Worm (Caenorhabditis elegans) whole organism, L3 larva: ENCODE results near the gene srh-295.

Source experiments
- R02D3.7 ChIP-seq: fragments of 150-350 bp; optimal IDR thresholded peaks from 2 replicates; lab custom pipeline; 2014; ENCODE audit warnings: missing biosample characterization, missing genetic modification characterization
- ZK546.5 ChIP-seq: sonication (generic microtip); optimal IDR thresholded peaks from 2 replicates; lab custom pipeline; 2017; ENCODE audit warnings: missing biosample characterization, missing genetic modification characterization
- aly-2 ChIP-seq: fragments of 150-350 bp; optimal IDR thresholded peaks from 2 replicates; lab custom pipeline; 2014; ENCODE audit warnings: missing biosample characterization, missing genetic modification characterization
- ceh-16 ChIP-seq: sonication (generic microtip); optimal IDR thresholded peaks from 2 replicates; lab custom pipeline; 2017; ENCODE audit warnings: missing biosample characterization, missing genetic modification characterization
- ceh-28 ChIP-seq: fragments of 150-350 bp; optimal IDR thresholded peaks from 2 replicates; lab custom pipeline; 2014; ENCODE audit warnings: missing biosample characterization, missing genetic modification reagents, missing genetic modification characterization
- ceh-82 ChIP-seq: fragments of 150-350 bp; optimal IDR thresholded peaks from 2 replicates; lab custom pipeline; 2014; ENCODE audit warnings: missing biosample characterization, missing genetic modification characterization
- elt-1 ChIP-seq: fragments of 150-350 bp; optimal IDR thresholded peaks from 2 replicates; lab custom pipeline; 2014; ENCODE audit warnings: missing biosample characterization, missing genetic modification characterization
- elt-3 ChIP-seq, 3 experiments: fragments of 150-350 bp in 1 of 3; sonication (generic microtip) in 2 of 3; optimal IDR thresholded peaks; 2 replicates in 2 of 3; 4 replicates in 1 of 3; lab custom pipeline; 2014 to 2017; ENCODE audit warnings: missing biosample characterization in 3 of 3, missing genetic modification characterization in 3 of 3
- fkh-10 ChIP-seq: sonication (generic microtip); optimal IDR thresholded peaks from 2 replicates; lab custom pipeline; 2017; ENCODE audit warnings: missing biosample characterization, missing genetic modification reagents, missing genetic modification characterization
- fkh-2 ChIP-seq: fragments of 150-350 bp; optimal IDR thresholded peaks from 2 replicates; lab custom pipeline; 2014; ENCODE audit warnings: missing biosample characterization, missing genetic modification reagents, missing genetic modification characterization
- hmg-11 ChIP-seq: sonication (generic microtip); optimal IDR thresholded peaks from 2 replicates; lab custom pipeline; 2016; ENCODE audit warnings: missing genetic modification characterization, missing compliant biosample characterization
- jun-1 ChIP-seq: fragments of 150-350 bp; optimal IDR thresholded peaks from 2 replicates; lab custom pipeline; 2014; ENCODE audit warnings: missing biosample characterization, missing genetic modification reagents, missing genetic modification characterization
- lin-39 ChIP-seq: fragments of 150-350 bp; optimal IDR thresholded peaks from 2 replicates; lab custom pipeline; 2018; ENCODE audit warnings: missing biosample characterization, missing genetic modification reagents, missing genetic modification characterization
- lsy-12 ChIP-seq: sonication (generic microtip); optimal IDR thresholded peaks from 2 replicates; lab custom pipeline; 2016; ENCODE audit warnings: mild to moderate bottlenecking, missing genetic modification characterization, missing compliant biosample characterization
- mdl-1 ChIP-seq: fragments of 150-350 bp; optimal IDR thresholded peaks from 2 replicates; lab custom pipeline; 2014; ENCODE audit warnings: missing biosample characterization, missing genetic modification characterization
- nfya-1 ChIP-seq: sonication (generic microtip); optimal IDR thresholded peaks from 2 replicates; lab custom pipeline; 2017; ENCODE audit warnings: missing genetic modification characterization, mild to moderate bottlenecking, missing compliant biosample characterization, antibody characterized with exemption, moderate library complexity; ENCODE audit not compliant: insufficient read depth
- nhr-11 ChIP-seq: fragments of 150-350 bp; optimal IDR thresholded peaks from 2 replicates; lab custom pipeline; 2014; ENCODE audit warnings: missing biosample characterization, missing genetic modification characterization
- nhr-12 ChIP-seq: fragments of 150-350 bp; optimal IDR thresholded peaks from 2 replicates; lab custom pipeline; 2014; ENCODE audit warnings: missing biosample characterization, missing genetic modification characterization
- nhr-23 ChIP-seq: fragments of 150-350 bp; optimal IDR thresholded peaks from 2 replicates; lab custom pipeline; 2014; ENCODE audit warnings: missing biosample characterization, missing genetic modification reagents, missing genetic modification characterization
- nhr-237 ChIP-seq: fragments of 150-350 bp; optimal IDR thresholded peaks from 2 replicates; lab custom pipeline; 2014; ENCODE audit warnings: missing biosample characterization, missing genetic modification characterization
- nhr-25 ChIP-seq: sonication (generic microtip); optimal IDR thresholded peaks from 2 replicates; lab custom pipeline; 2017; ENCODE audit warnings: missing biosample characterization, missing genetic modification characterization
- nhr-67 ChIP-seq: fragments of 150-350 bp; optimal IDR thresholded peaks from 2 replicates; lab custom pipeline; 2014; ENCODE audit warnings: missing biosample characterization, missing genetic modification characterization
- nhr-77 ChIP-seq: fragments of 150-350 bp; optimal IDR thresholded peaks from 2 replicates; lab custom pipeline; 2014; ENCODE audit warnings: missing biosample characterization, missing genetic modification characterization
- pha-4 ChIP-seq: fragments of 150-350 bp; optimal IDR thresholded peaks from 2 replicates; lab custom pipeline; 2014; ENCODE audit warnings: missing biosample characterization, missing genetic modification reagents, missing genetic modification characterization
- pqm-1 ChIP-seq: fragments of 150-350 bp; optimal IDR thresholded peaks from 2 replicates; lab custom pipeline; 2017; ENCODE audit warnings: missing biosample characterization, missing genetic modification characterization, inconsistent platforms
- sea-2 ChIP-seq: fragments of 150-350 bp; sonication (generic microtip); optimal IDR thresholded peaks from 4 replicates; lab custom pipeline; 2014; ENCODE audit warnings: missing biosample characterization, missing genetic modification reagents, missing genetic modification characterization
- skn-1 ChIP-seq: fragments of 150-350 bp; optimal IDR thresholded peaks from 2 replicates; lab custom pipeline; 2014; ENCODE audit warnings: missing biosample characterization, missing genetic modification characterization
- snpc-4 ChIP-seq: fragments of 150-350 bp; optimal IDR thresholded peaks from 2 replicates; lab custom pipeline; 2014; ENCODE audit warnings: missing biosample characterization, missing genetic modification characterization
- tbx-2 ChIP-seq: sonication (generic microtip); optimal IDR thresholded peaks from 2 replicates; lab custom pipeline; 2016; ENCODE audit warnings: mild to moderate bottlenecking, missing genetic modification characterization, missing compliant biosample characterization
- unc-39 ChIP-seq: sonication (generic microtip); optimal IDR thresholded peaks from 4 replicates; lab custom pipeline; 2017; ENCODE audit warnings: missing biosample characterization, missing genetic modification characterization
- unc-62 ChIP-seq: fragments of 150-350 bp; sonication (generic microtip); optimal IDR thresholded peaks from 4 replicates; lab custom pipeline; 2014; ENCODE audit warnings: missing biosample characterization, missing genetic modification reagents, missing genetic modification characterization
- zag-1 ChIP-seq: fragments of 150-350 bp; optimal IDR thresholded peaks from 2 replicates; lab custom pipeline; 2014; ENCODE audit warnings: missing biosample characterization, missing genetic modification characterization
- ztf-11 ChIP-seq: fragments of 150-350 bp; optimal IDR thresholded peaks from 2 replicates; lab custom pipeline; 2014; ENCODE audit warnings: missing biosample characterization, missing genetic modification characterization
- ztf-4 ChIP-seq: fragments of 150-350 bp; optimal IDR thresholded peaks from 2 replicates; lab custom pipeline; 2014; ENCODE audit warnings: missing biosample characterization, missing genetic modification characterization

srh-295 gene

ce11 chrV:15337405-15337804 is 7.0 kb downstream of the srh-295 start, which contains the start of gene wrt-7:
Gene wrt-7, minus strand, starts transcription at chrV:15337505.
- no peak for TF ChIP-seq fkh-2 (tag; lab: Kevin White, UChicago)
- TF ChIP-seq jun-1 (tag; lab: Kevin White, UChicago), result no peak
- no peak for TF ChIP-seq ztf-11 (tag; lab: Kevin White, UChicago)
- no peak for TF ChIP-seq mdl-1
- no peak for TF ChIP-seq ceh-82 (tag; lab: Kevin White, UChicago)
- no peak for TF ChIP-seq snpc-4 (tag; lab: Kevin White, UChicago)
- TF ChIP-seq ceh-28 (tag; lab: Kevin White, UChicago), result no peak
- no peak for TF ChIP-seq aly-2 (tag; lab: Kevin White, UChicago)
- no peak for TF ChIP-seq unc-39 (tag; lab: Kevin White, UChicago)
- TF ChIP-seq ztf-4 (tag; lab: Kevin White, UChicago), result no peak

ce11 chrV:15339363-15339762 is 8.9 kb downstream of the srh-295 start, which contains the start of gene clec-228:
Gene clec-228, minus strand, starts transcription at chrV:15339463.
- TF ChIP-seq unc-62 (GFP tag; lab: Kevin White, UChicago), result no peak
- no peak for TF ChIP-seq nhr-67 (tag; lab: Kevin White, UChicago)
- no peak for TF ChIP-seq ceh-16 (tag; lab: Kevin White, UChicago)
- TF ChIP-seq zag-1 (tag; lab: Kevin White, UChicago), result no peak
- no peak for TF ChIP-seq unc-39 (tag; lab: Kevin White, UChicago)
- TF ChIP-seq tbx-2 (tag; lab: Kevin White, UChicago), result no peak
- TF ChIP-seq nhr-77 (tag; lab: Kevin White, UChicago), result no peak
- TF ChIP-seq elt-1 (tag; lab: Kevin White, UChicago), result no peak

ce11 chrV:15341404-15341803 is 11.0 kb downstream of the srh-295 start, which contains the start of gene clec-229:
Gene clec-229, minus strand, starts transcription at chrV:15341504.
- TF ChIP-seq sea-2 (GFP tag; lab: Kevin White, UChicago) (no peak), pha-4 (tag; lab: Kevin White, UChicago) (no peak), unc-39 (tag; lab: Kevin White, UChicago) (no peak), nhr-67 (tag; lab: Kevin White, UChicago) (no peak), nhr-25 (tag; lab: Kevin White, UChicago) (no peak), pqm-1 (tag; lab: Kevin White, UChicago) (no peak), ZK546.5 (tag; lab: Kevin White, UChicago) (no peak), unc-62 (GFP tag; lab: Kevin White, UChicago) (no peak), lsy-12 (tag; lab: Kevin White, UChicago) (no peak), nhr-23 (tag; lab: Kevin White, UChicago) (no peak), ceh-82 (tag; lab: Kevin White, UChicago) (no peak)

ce11 chrV:15344481-15344880 is 14.1 kb downstream of the srh-295 start, which contains the start of gene wrt-8:
Gene wrt-8, minus strand, starts transcription at chrV:15344581.
- TF ChIP-seq nfya-1 (tag; lab: Kevin White, UChicago) (no peak), nhr-11 (no peak), sea-2 (GFP tag; lab: Kevin White, UChicago) (no peak), nhr-12 (tag; lab: Kevin White, UChicago) (no peak), ztf-4 (tag; lab: Kevin White, UChicago) (no peak), nhr-237 (no peak), skn-1 (tag; lab: Kevin White, UChicago) (no peak), fkh-10 (GFP tag; lab: Kevin White, UChicago) (no peak), elt-3 (tag; optimal IDR thresholded peaks at IDR 0.05; lab: Kevin White, UChicago) (no peak), hmg-11 (tag; lab: Kevin White, UChicago) (no peak), nhr-25 (tag; lab: Kevin White, UChicago) (no peak), elt-1 (tag; lab: Kevin White, UChicago) (no peak), R02D3.7 (tag; lab: Kevin White, UChicago) (no peak), pha-4 (tag; lab: Kevin White, UChicago) (no peak), lsy-12 (tag; lab: Kevin White, UChicago) (no peak), aly-2 (tag; lab: Kevin White, UChicago) (no peak), unc-62 (GFP tag; lab: Kevin White, UChicago) (no peak), pqm-1 (tag; lab: Kevin White, UChicago) (no peak)

- TF ChIP-seq ztf-4 (tag; lab: Kevin White, UChicago), result no peak
- no peak for TF ChIP-seq lin-39 (tag; lab: Kevin White, UChicago)
- TF ChIP-seq nhr-25 (tag; lab: Kevin White, UChicago), result no peak
- no peak for TF ChIP-seq nfya-1 (tag; lab: Kevin White, UChicago)
- no peak for TF ChIP-seq aly-2 (tag; lab: Kevin White, UChicago)
These were observed 16.9 kb downstream of the srh-295 start, which contains the start of gene C29F3.3 for ce11 chrV:15347292-15347691. Gene C29F3.3, minus strand, starts transcription at chrV:15347392.
